Fruit fly (Drosophila melanogaster): ENCODE measurements around the gene sofe.

The sofe gene

DNA sequence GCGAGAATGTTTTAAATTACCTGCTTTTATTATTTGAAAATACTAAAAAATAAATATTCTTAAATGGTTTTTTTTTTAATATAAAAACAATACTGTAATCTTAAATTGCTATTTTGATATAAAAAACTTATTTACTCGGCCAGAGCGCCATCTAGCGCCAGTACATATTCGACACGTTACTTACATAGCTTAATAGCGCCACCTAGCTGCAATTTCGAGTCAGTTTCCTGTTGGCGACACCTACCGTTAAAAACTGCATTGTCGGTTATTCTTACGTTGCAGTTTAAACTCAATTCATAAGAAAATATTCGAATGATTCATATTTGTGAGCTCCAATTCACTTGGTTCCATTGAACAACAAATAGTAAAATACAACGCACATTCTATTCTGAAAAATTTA is 24.8 kb downstream of the sofe start (continued):
- TF ChIP-seq nau (GFP tag; optimal IDR thresholded peaks at IDR 0.05) (no peak), shn (GFP tag; optimal IDR thresholded peaks at IDR 0.05) (peak; percentile 47), CG12744 (GFP tag; optimal IDR thresholded peaks at IDR 0.05) (peak; percentile 46), ham (GFP tag; IDR thresholded peaks at IDR 0.05) (no peak), btn (GFP tag; optimal IDR thresholded peaks at IDR 0.05) (no peak), CG12071 (GFP tag; optimal IDR thresholded peaks at IDR 0.05) (no peak), sna (GFP tag; IDR thresholded peaks at IDR 0.05; ENCODE audit: partially characterized antibody) (no peak), CG13287 (GFP tag; IDR thresholded peaks at IDR 0.05; ENCODE audit: partially characterized antibody) (no peak), Trl (optimal IDR thresholded peaks at IDR 0.05) (no peak), Trl (GFP tag; optimal IDR thresholded peaks at IDR 0.05) (peak; percentile 78), Rfx (GFP tag; IDR thresholded peaks at IDR 0.05) (peak; percentile 88), Bdp1 (GFP tag; optimal IDR thresholded peaks at IDR 0.05) (peak; percentile 6), Fer1 (GFP tag; optimal IDR thresholded peaks at IDR 0.05) (peak; percentile 49), her (GFP tag; optimal IDR thresholded peaks at IDR 0.05) (peak; percentile 35), ase (GFP tag; IDR thresholded peaks at IDR 0.05) (peak; percentile 77; the same call in 2 of the 3 replicates), CG33557 (GFP tag; optimal IDR thresholded peaks at IDR 0.05) (peak; percentile 35), CG42726 (GFP tag; IDR thresholded peaks at IDR 0.05; ENCODE audit: partially characterized antibody) (peak; percentile 82), CG3838 (GFP tag; optimal IDR thresholded peaks at IDR 0.05) (no peak), chn (GFP tag; optimal IDR thresholded peaks at IDR 0.05) (peak; percentile 53), CG4424 (GFP tag; optimal IDR thresholded peaks at IDR 0.05) (peak; percentile 67), sima (GFP tag; optimal IDR thresholded peaks at IDR 0.05) (no peak), NC2β (GFP tag; optimal IDR thresholded peaks at IDR 0.05) (peak; percentile 58), Sin3A (optimal IDR thresholded peaks at IDR 0.05) (no peak), CG14667 (GFP tag; IDR thresholded peaks at IDR 0.05) (no peak), slbo (GFP tag; IDR thresholded peaks at IDR 0.05) (peak; percentile 77), stwl (tag; optimal IDR thresholded peaks at IDR 0.05) (peak; percentile 70), Dref (GFP tag; IDR thresholded peaks at IDR 0.05) (no peak), fd96Cb (tag; optimal IDR thresholded peaks at IDR 0.05) (peak; percentile 30), Bgb (GFP tag; IDR thresholded peaks at IDR 0.05; ENCODE audit: partially characterized antibody) (peak; percentile 71), klu (GFP tag; IDR thresholded peaks at IDR 0.05) (no peak), stc (GFP tag; IDR thresholded peaks at IDR 0.05) (no peak), CG6854 (GFP tag; optimal IDR thresholded peaks at IDR 0.05) (no peak), BtbVII (GFP tag; optimal IDR thresholded peaks at IDR 0.05) (peak; percentile 22), CG16863 (GFP tag; optimal IDR thresholded peaks at IDR 0.05) (peak; percentile 50), CG8924 (tag; optimal IDR thresholded peaks at IDR 0.05) (no peak), so (GFP tag; IDR thresholded peaks at IDR 0.05) (no peak), CG31365 (tag; optimal IDR thresholded peaks at IDR 0.05) (peak; percentile 40), Deaf1 (tag; optimal IDR thresholded peaks at IDR 0.05) (peak; percentile 11), slou (GFP tag; optimal IDR thresholded peaks at IDR 0.05) (peak; percentile 37), pnt (GFP tag; optimal IDR thresholded peaks at IDR 0.05) (peak; percentile 59), CG2875 (GFP tag; optimal IDR thresholded peaks at IDR 0.05) (no peak), TFAM (GFP tag; optimal IDR thresholded peaks at IDR 0.05) (no peak), CG7786 (GFP tag; optimal IDR thresholded peaks at IDR 0.05) (peak; percentile 17), CG13775 (GFP tag; optimal IDR thresholded peaks at IDR 0.05) (peak; percentile 20), prd (optimal IDR thresholded peaks at IDR 0.05) (no peak), prd (GFP tag; IDR thresholded peaks at IDR 0.05) (peak; percentile 64), Oli (tag; optimal IDR thresholded peaks at IDR 0.05) (peak; percentile 48), CG8281 (tag; optimal IDR thresholded peaks at IDR 0.05) (no peak), CG18599 (GFP tag; optimal IDR thresholded peaks at IDR 0.05) (peak; percentile 27), org-1 (GFP tag; optimal IDR thresholded peaks at IDR 0.05) (no peak), CG31441 (GFP tag; IDR thresholded peaks at IDR 0.05) (peak; percentile 44; the same call in 1 of the 2 replicates), Blimp-1 (GFP tag; optimal IDR thresholded peaks at IDR 0.05) (peak; percentile 20)
